Fruit fly (Drosophila melanogaster) whole organism, prepupa: ENCODE data around the gene CG7304.

Experiments
- Blimp-1 ChIP-seq: fragments of 200-800 bp; sonication (Bioruptor generic); optimal IDR thresholded peaks from 3 replicates; lab custom pipeline; 2017; ENCODE audit warnings: missing biosample characterization, missing genetic modification characterization, mild to moderate bottlenecking, moderate library complexity, missing genetic modification reagents
- CG10669 ChIP-seq: fragments of 200-800 bp; sonication (Bioruptor generic); optimal IDR thresholded peaks from 3 replicates; lab custom pipeline; 2018; ENCODE audit warnings: missing biosample characterization, mild to moderate bottlenecking, missing genetic modification characterization, moderate library complexity
- CG15336 ChIP-seq: fragments of 200-800 bp; sonication (Bioruptor generic); IDR thresholded peaks from 2 replicates; pipeline ENCODE4 v1.3.6; 2022; ENCODE audit warnings: missing biosample characterization, missing genetic modification characterization
- CG1621 ChIP-seq: fragments of 200-800 bp; sonication (Bioruptor generic); optimal IDR thresholded peaks from 3 replicates; lab custom pipeline; 2018; ENCODE audit warnings: missing biosample characterization, mild to moderate bottlenecking, missing genetic modification characterization
- CG31627 ChIP-seq: fragments of 200-800 bp; sonication (Bioruptor generic); optimal IDR thresholded peaks from 3 replicates; lab custom pipeline; 2016; ENCODE audit warnings: missing biosample characterization, missing genetic modification characterization
- CG32006 ChIP-seq: fragments of 200-800 bp; sonication (Bioruptor generic); optimal IDR thresholded peaks from 3 replicates; lab custom pipeline; 2017; ENCODE audit warnings: missing biosample characterization, mild to moderate bottlenecking, missing genetic modification characterization
- CG34406 ChIP-seq: fragments of 200-800 bp; sonication (Bioruptor generic); optimal IDR thresholded peaks from 3 replicates; lab custom pipeline; 2016; ENCODE audit warnings: missing biosample characterization, missing genetic modification characterization
- CG3919 ChIP-seq: fragments of 200-800 bp; sonication (Bioruptor generic); optimal IDR thresholded peaks from 3 replicates; lab custom pipeline; 2016; ENCODE audit warnings: missing biosample characterization, missing genetic modification characterization
- CG6163 ChIP-seq: fragments of 200-800 bp; sonication (Bioruptor generic); IDR thresholded peaks from 3 replicates; pipeline ENCODE4 v1.3.6; 2022; ENCODE audit warnings: missing biosample characterization, missing genetic modification characterization
- CG6276 ChIP-seq: fragments of 200-800 bp; sonication (Bioruptor generic); optimal IDR thresholded peaks from 2 replicates; lab custom pipeline; 2017; ENCODE audit warnings: missing biosample characterization, mild to moderate bottlenecking, missing genetic modification characterization
- CG6792 ChIP-seq: fragments of 200-800 bp; sonication (Bioruptor generic); optimal IDR thresholded peaks from 3 replicates; lab custom pipeline; 2016; ENCODE audit warnings: missing biosample characterization, missing genetic modification characterization
- CG7368 ChIP-seq: fragments of 200-800 bp; sonication (Bioruptor generic); optimal IDR thresholded peaks from 3 replicates; lab custom pipeline; 2016; ENCODE audit warnings: missing biosample characterization, missing genetic modification characterization
- CG8319 ChIP-seq: fragments of 200-800 bp; sonication (Bioruptor generic); optimal IDR thresholded peaks from 3 replicates; lab custom pipeline; 2016; ENCODE audit warnings: missing biosample characterization, missing genetic modification characterization
- CG8632 ChIP-seq: fragments of 200-800 bp; sonication (Bioruptor generic); optimal IDR thresholded peaks from 3 replicates; lab custom pipeline; 2016; ENCODE audit warnings: missing biosample characterization, missing genetic modification characterization
- CG9139 ChIP-seq: fragments of 200-800 bp; sonication (Bioruptor generic); optimal IDR thresholded peaks from 3 replicates; lab custom pipeline; 2017; ENCODE audit warnings: missing biosample characterization, mild to moderate bottlenecking, missing genetic modification characterization
- Eip78C ChIP-seq: fragments of 200-800 bp; sonication (Bioruptor generic); peaks from one replicate; lab custom pipeline; 2016; ENCODE audit warnings: missing biosample characterization, missing genetic modification characterization
- Ets96B ChIP-seq: fragments of 200-800 bp; optimal IDR thresholded peaks from 2 replicates; lab custom pipeline; 2019; ENCODE audit warnings: missing biosample characterization, mild to moderate bottlenecking, missing genetic modification characterization, moderate library complexity
- Lpt ChIP-seq: fragments of 200-800 bp; sonication (Bioruptor generic); optimal IDR thresholded peaks from 3 replicates; lab custom pipeline; 2016; ENCODE audit warnings: missing biosample characterization, missing genetic modification characterization
- OdsH ChIP-seq: fragments of 200-800 bp; sonication (Bioruptor generic); optimal IDR thresholded peaks from 3 replicates; lab custom pipeline; 2016; ENCODE audit warnings: missing biosample characterization, missing genetic modification characterization
- Sox102F ChIP-seq: fragments of 200-800 bp; sonication (Bioruptor generic); optimal IDR thresholded peaks from 2 replicates; lab custom pipeline; 2016; ENCODE audit warnings: missing biosample characterization, mild to moderate bottlenecking, missing genetic modification characterization
- Sox14 ChIP-seq: fragments of 200-800 bp; sonication (Bioruptor generic); optimal IDR thresholded peaks from 3 replicates; lab custom pipeline; 2016; ENCODE audit warnings: missing biosample characterization, missing genetic modification characterization
- acj6 ChIP-seq: fragments of 200-800 bp; sonication (Bioruptor generic); optimal IDR thresholded peaks from 3 replicates; lab custom pipeline; 2016; ENCODE audit warnings: missing biosample characterization, missing genetic modification characterization
- cyc ChIP-seq: fragments of 200-800 bp; sonication (Bioruptor generic); optimal IDR thresholded peaks from 3 replicates; lab custom pipeline; 2016; ENCODE audit warnings: missing biosample characterization, missing genetic modification characterization
- dac ChIP-seq: fragments of 200-800 bp; sonication (Bioruptor generic); optimal IDR thresholded peaks from 2 replicates; lab custom pipeline; 2017; ENCODE audit warnings: missing biosample characterization, mild to moderate bottlenecking, missing genetic modification characterization
- dsx ChIP-seq: fragments of 200-800 bp; optimal IDR thresholded peaks from 3 replicates; lab custom pipeline; 2019; ENCODE audit warnings: missing biosample characterization, mild to moderate bottlenecking, missing genetic modification characterization, moderate library complexity; ENCODE audit not compliant: poor library complexity, severe bottlenecking
- eg ChIP-seq: fragments of 200-800 bp; sonication (Bioruptor generic); IDR thresholded peaks from 3 replicates; pipeline ENCODE4 v1.3.6; 2022; ENCODE audit warnings: missing biosample characterization, missing genetic modification characterization
- esn ChIP-seq: fragments of 200-800 bp; sonication (Bioruptor generic); optimal IDR thresholded peaks from 2 replicates; lab custom pipeline; 2016; ENCODE audit warnings: missing biosample characterization, mild to moderate bottlenecking, missing genetic modification characterization, moderate library complexity
- fkh ChIP-seq: fragments of 200-800 bp; sonication (Bioruptor generic); optimal IDR thresholded peaks from 3 replicates; lab custom pipeline; 2017; ENCODE audit warnings: missing biosample characterization, mild to moderate bottlenecking, missing genetic modification characterization, moderate library complexity
- lz ChIP-seq: fragments of 200-800 bp; sonication (Bioruptor generic); optimal IDR thresholded peaks from 3 replicates; lab custom pipeline; 2016; ENCODE audit warnings: missing biosample characterization, missing genetic modification characterization
- pdm3 ChIP-seq: fragments of 200-800 bp; sonication (Bioruptor generic); optimal IDR thresholded peaks from 3 replicates; lab custom pipeline; 2016; ENCODE audit warnings: missing biosample characterization, missing genetic modification characterization
- salr ChIP-seq, 2 experiments: fragments of 200-800 bp; sonication (Bioruptor generic); optimal IDR thresholded peaks; 3 replicates each; lab custom pipeline; 2016 to 2018; ENCODE audit warnings: missing biosample characterization in 2 of 2, missing genetic modification characterization in 2 of 2, mild to moderate bottlenecking in 1 of 2
- spab ChIP-seq: fragments of 200-800 bp; sonication (Bioruptor generic); optimal IDR thresholded peaks from 2 replicates; lab custom pipeline; 2017; ENCODE audit warnings: missing biosample characterization, mild to moderate bottlenecking, missing genetic modification characterization, missing genetic modification reagents
- ss ChIP-seq, 2 experiments: fragments of 200-800 bp; sonication (Bioruptor generic); optimal IDR thresholded peaks; 2 replicates in 1 of 2; 3 replicates in 1 of 2; lab custom pipeline; 2017 to 2018; ENCODE audit warnings: mild to moderate bottlenecking in 2 of 2, missing biosample characterization in 2 of 2, missing genetic modification characterization in 2 of 2, moderate library complexity in 1 of 2
- svp ChIP-seq: fragments of 200-800 bp; sonication (Bioruptor generic); peaks from one replicate; lab custom pipeline; 2016; ENCODE audit warnings: missing biosample characterization, missing genetic modification characterization
- topi ChIP-seq: fragments of 200-800 bp; sonication (Bioruptor generic); optimal IDR thresholded peaks from 3 replicates; lab custom pipeline; 2016; ENCODE audit warnings: missing biosample characterization, missing genetic modification characterization
- vri ChIP-seq: fragments of 200-800 bp; sonication (Bioruptor generic); optimal IDR thresholded peaks from 3 replicates; lab custom pipeline; 2016; ENCODE audit warnings: missing biosample characterization, mild to moderate bottlenecking, missing genetic modification characterization

Gene CG7304

dm6 chr3L:15650552-15650951 lies 29.0 kb upstream of the CG7304 start, which contains the start of gene CG43084:
Gene CG43084 (plus strand): TSS chr3L:15650852.
- TF ChIP-seq vri (GFP tag; lab: Kevin White, UChicago) (no peak), CG8632 (GFP tag; lab: Kevin White, UChicago) (no peak), fkh (GFP tag; lab: Kevin White, UChicago) (no peak), dac (GFP tag; lab: Kevin White, UChicago) (no peak), CG6276 (no peak), eg (GFP tag; lab: Robert Waterston, UW) (no peak), lz (GFP tag; lab: Kevin White, UChicago) (no peak), esn (no peak), CG1621 (no peak)

dm6 chr3L:15652154-15652553 lies 27.4 kb upstream of the CG7304 start, which contains the start of the genes Eig71Ec and Eig71Ed:
Gene Eig71Ec (minus strand): TSS chr3L:15652254.
Gene Eig71Ed (plus strand): TSS chr3L:15652537.
- no peak for TF ChIP-seq Eip78C (GFP tag; lab: Kevin White, UChicago)
- TF ChIP-seq salr (GFP tag; optimal IDR thresholded peaks at IDR 0.05; lab: Kevin White, UChicago): no peak
- TF ChIP-seq CG32006 (GFP tag; lab: Kevin White, UChicago): no peak
- no peak for TF ChIP-seq Lpt
- no peak for TF ChIP-seq CG15336 (GFP tag; lab: Robert Waterston, UW)
- TF ChIP-seq CG34406 (GFP tag; lab: Kevin White, UChicago): no peak
- TF ChIP-seq acj6 (GFP tag; lab: Kevin White, UChicago): no peak
- no peak for TF ChIP-seq vri (GFP tag; lab: Kevin White, UChicago)
- TF ChIP-seq svp (GFP tag; lab: Kevin White, UChicago): no peak
- no peak for TF ChIP-seq CG6163
- no peak for TF ChIP-seq cyc (GFP tag; lab: Kevin White, UChicago)
- TF ChIP-seq Blimp-1 (GFP tag; lab: Kevin White, UChicago): no peak
- no peak for TF ChIP-seq CG6792 (GFP tag; lab: Kevin White, UChicago)
- no peak for TF ChIP-seq OdsH (GFP tag; lab: Kevin White, UChicago)
- no peak for TF ChIP-seq ss (GFP tag; optimal IDR thresholded peaks at IDR 0.05; lab: Kevin White, UChicago)
- no peak for TF ChIP-seq Ets96B
- no peak for TF ChIP-seq Sox102F (GFP tag; lab: Kevin White, UChicago)
- no peak for TF ChIP-seq CG7368 (GFP tag; lab: Kevin White, UChicago)
- TF ChIP-seq lz (GFP tag; lab: Kevin White, UChicago): no peak

dm6 chr3L:15655910-15656309 lies 23.6 kb upstream of the CG7304 start, which contains the start of gene Eig71Ee:
Gene Eig71Ee (minus strand): TSS chr3L:15656010.
- TF ChIP-seq Sox102F (GFP tag; lab: Kevin White, UChicago) (no peak), salr (GFP tag; optimal IDR thresholded peaks at IDR 0.05; lab: Kevin White, UChicago) (no peak)

- TF ChIP-seq CG10669 (GFP tag; lab: Kevin White, UChicago): no peak
- no peak for TF ChIP-seq Sox14 (GFP tag; lab: Kevin White, UChicago)
- TF ChIP-seq CG31627 (GFP tag; lab: Kevin White, UChicago): no peak
- no peak for TF ChIP-seq topi (GFP tag; lab: Kevin White, UChicago)
Measured at dm6 chr3L:15657290-15657689, 22.2 kb upstream of the CG7304 start, which contains the start of the genes Eig71Ef and Eig71Eg. Gene Eig71Ef (minus strand): TSS chr3L:15657390. Gene Eig71Eg (plus strand): TSS chr3L:15657628.

dm6 chr3L:15659341-15659740 lies 20.2 kb upstream of the CG7304 start, which contains the start of the genes Eig71Eh and Eig71Ei:
Gene Eig71Eh (minus strand): TSS chr3L:15659441.
Gene Eig71Ei (plus strand): TSS chr3L:15659707.
- no peak for TF ChIP-seq CG8319 (GFP tag; lab: Kevin White, UChicago)
- no peak for TF ChIP-seq dsx (GFP tag; lab: Kevin White, UChicago)
- no peak for TF ChIP-seq cyc (GFP tag; lab: Kevin White, UChicago)
- no peak for TF ChIP-seq CG3919 (GFP tag; lab: Kevin White, UChicago)
- no peak for TF ChIP-seq CG6163
- no peak for TF ChIP-seq CG9139
- no peak for TF ChIP-seq pdm3
- no peak for TF ChIP-seq OdsH (GFP tag; lab: Kevin White, UChicago)
- no peak for TF ChIP-seq spab (GFP tag; lab: Kevin White, UChicago)
- TF ChIP-seq Ets96B: no peak
- TF ChIP-seq CG32006 (GFP tag; lab: Kevin White, UChicago): no peak
- TF ChIP-seq, all 60 proteins: peak for 0
